Fruit fly (Drosophila melanogaster) whole organism, prepupa: Measurements from ENCODE around the gene Shc.

ENCODE experiments used
- CG10631 ChIP-seq: fragments of 200-800 bp; sonication (Bioruptor generic); optimal IDR thresholded peaks from 2 replicates; lab custom pipeline; 2016; ENCODE audit warnings: missing biosample characterization, missing genetic modification characterization
- CG10669 ChIP-seq: fragments of 200-800 bp; sonication (Bioruptor generic); optimal IDR thresholded peaks from 3 replicates; lab custom pipeline; 2018; ENCODE audit warnings: missing biosample characterization, mild to moderate bottlenecking, missing genetic modification characterization, moderate library complexity
- CG11762 ChIP-seq: fragments of 200-800 bp; sonication (Bioruptor generic); optimal IDR thresholded peaks from 3 replicates; lab custom pipeline; 2016; ENCODE audit warnings: missing biosample characterization, missing genetic modification characterization; ENCODE audit not compliant: insufficient read depth
- CG11902 ChIP-seq: fragments of 200-800 bp; sonication (Bioruptor generic); optimal IDR thresholded peaks from 3 replicates; lab custom pipeline; 2016; ENCODE audit warnings: missing biosample characterization, missing genetic modification characterization
- CG15336 ChIP-seq: fragments of 200-800 bp; sonication (Bioruptor generic); IDR thresholded peaks from 2 replicates; pipeline ENCODE4 v1.3.6; 2022; ENCODE audit warnings: missing biosample characterization, missing genetic modification characterization
- CG1621 ChIP-seq: fragments of 200-800 bp; sonication (Bioruptor generic); optimal IDR thresholded peaks from 3 replicates; lab custom pipeline; 2018; ENCODE audit warnings: missing biosample characterization, mild to moderate bottlenecking, missing genetic modification characterization
- CG16779 ChIP-seq: fragments of 200-800 bp; sonication (Bioruptor generic); optimal IDR thresholded peaks from 3 replicates; lab custom pipeline; 2017; ENCODE audit warnings: missing biosample characterization, mild to moderate bottlenecking, missing genetic modification characterization
- CG3032 ChIP-seq: fragments of 200-800 bp; optimal IDR thresholded peaks from 2 replicates; lab custom pipeline; 2019; ENCODE audit warnings: missing biosample characterization, mild to moderate bottlenecking, missing genetic modification characterization, moderate library complexity
- CG31627 ChIP-seq: fragments of 200-800 bp; sonication (Bioruptor generic); optimal IDR thresholded peaks from 3 replicates; lab custom pipeline; 2016; ENCODE audit warnings: missing biosample characterization, missing genetic modification characterization
- CG32006 ChIP-seq: fragments of 200-800 bp; sonication (Bioruptor generic); optimal IDR thresholded peaks from 3 replicates; lab custom pipeline; 2017; ENCODE audit warnings: missing biosample characterization, mild to moderate bottlenecking, missing genetic modification characterization
- CG34406 ChIP-seq: fragments of 200-800 bp; sonication (Bioruptor generic); optimal IDR thresholded peaks from 3 replicates; lab custom pipeline; 2016; ENCODE audit warnings: missing biosample characterization, missing genetic modification characterization
- CG3919 ChIP-seq: fragments of 200-800 bp; sonication (Bioruptor generic); optimal IDR thresholded peaks from 3 replicates; lab custom pipeline; 2016; ENCODE audit warnings: missing biosample characterization, missing genetic modification characterization
- CG6163 ChIP-seq: fragments of 200-800 bp; sonication (Bioruptor generic); IDR thresholded peaks from 3 replicates; pipeline ENCODE4 v1.3.6; 2022; ENCODE audit warnings: missing biosample characterization, missing genetic modification characterization
- CG6276 ChIP-seq: fragments of 200-800 bp; sonication (Bioruptor generic); optimal IDR thresholded peaks from 2 replicates; lab custom pipeline; 2017; ENCODE audit warnings: missing biosample characterization, mild to moderate bottlenecking, missing genetic modification characterization
- CG6792 ChIP-seq: fragments of 200-800 bp; sonication (Bioruptor generic); optimal IDR thresholded peaks from 3 replicates; lab custom pipeline; 2016; ENCODE audit warnings: missing biosample characterization, missing genetic modification characterization
- CG6808 ChIP-seq: fragments of 200-800 bp; sonication (Bioruptor generic); optimal IDR thresholded peaks from 3 replicates; lab custom pipeline; 2017; ENCODE audit warnings: missing biosample characterization, missing genetic modification characterization, mild to moderate bottlenecking, moderate library complexity, missing genetic modification reagents
- CG6854 ChIP-seq: fragments of 200-800 bp; sonication (Bioruptor generic); optimal IDR thresholded peaks from 2 replicates; lab custom pipeline; 2017; ENCODE audit warnings: missing biosample characterization, mild to moderate bottlenecking, missing genetic modification characterization
- CG7368 ChIP-seq: fragments of 200-800 bp; sonication (Bioruptor generic); optimal IDR thresholded peaks from 3 replicates; lab custom pipeline; 2016; ENCODE audit warnings: missing biosample characterization, missing genetic modification characterization
- CG8319 ChIP-seq: fragments of 200-800 bp; sonication (Bioruptor generic); optimal IDR thresholded peaks from 3 replicates; lab custom pipeline; 2016; ENCODE audit warnings: missing biosample characterization, missing genetic modification characterization
- CG8632 ChIP-seq: fragments of 200-800 bp; sonication (Bioruptor generic); optimal IDR thresholded peaks from 3 replicates; lab custom pipeline; 2016; ENCODE audit warnings: missing biosample characterization, missing genetic modification characterization
- Eip78C ChIP-seq: fragments of 200-800 bp; sonication (Bioruptor generic); peaks from one replicate; lab custom pipeline; 2016; ENCODE audit warnings: missing biosample characterization, missing genetic modification characterization
- Ets21C ChIP-seq: fragments of 200-800 bp; sonication (Bioruptor generic); optimal IDR thresholded peaks from 3 replicates; lab custom pipeline; 2016; ENCODE audit warnings: missing biosample characterization, missing genetic modification characterization
- Hr38 ChIP-seq: sonication (Bioruptor generic); optimal IDR thresholded peaks from 2 replicates; lab custom pipeline; 2016; ENCODE audit warnings: missing biosample characterization, missing genetic modification characterization
- Hr39 ChIP-seq: fragments of 200-800 bp; sonication (Bioruptor generic); optimal IDR thresholded peaks from 2 replicates; lab custom pipeline; 2016; ENCODE audit warnings: missing biosample characterization, missing genetic modification characterization
- Hr4 ChIP-seq: fragments of 200-800 bp; sonication (Bioruptor generic); optimal IDR thresholded peaks from 3 replicates; lab custom pipeline; 2016; ENCODE audit warnings: missing biosample characterization, missing genetic modification characterization
- Met ChIP-seq: fragments of 200-800 bp; sonication (Bioruptor generic); optimal IDR thresholded peaks from 3 replicates; lab custom pipeline; 2016; ENCODE audit warnings: missing biosample characterization, missing genetic modification characterization
- OdsH ChIP-seq: fragments of 200-800 bp; sonication (Bioruptor generic); optimal IDR thresholded peaks from 3 replicates; lab custom pipeline; 2016; ENCODE audit warnings: missing biosample characterization, missing genetic modification characterization
- Sox15 ChIP-seq: fragments of 200-800 bp; sonication (Bioruptor generic); optimal IDR thresholded peaks from 3 replicates; lab custom pipeline; 2016; ENCODE audit warnings: missing biosample characterization, missing genetic modification characterization
- acj6 ChIP-seq: fragments of 200-800 bp; sonication (Bioruptor generic); optimal IDR thresholded peaks from 3 replicates; lab custom pipeline; 2016; ENCODE audit warnings: missing biosample characterization, missing genetic modification characterization
- cyc ChIP-seq: fragments of 200-800 bp; sonication (Bioruptor generic); optimal IDR thresholded peaks from 3 replicates; lab custom pipeline; 2016; ENCODE audit warnings: missing biosample characterization, missing genetic modification characterization
- dac ChIP-seq: fragments of 200-800 bp; sonication (Bioruptor generic); optimal IDR thresholded peaks from 2 replicates; lab custom pipeline; 2017; ENCODE audit warnings: missing biosample characterization, mild to moderate bottlenecking, missing genetic modification characterization
- dsx ChIP-seq: fragments of 200-800 bp; optimal IDR thresholded peaks from 3 replicates; lab custom pipeline; 2019; ENCODE audit warnings: missing biosample characterization, mild to moderate bottlenecking, missing genetic modification characterization, moderate library complexity; ENCODE audit not compliant: poor library complexity, severe bottlenecking
- eg ChIP-seq: fragments of 200-800 bp; sonication (Bioruptor generic); IDR thresholded peaks from 3 replicates; pipeline ENCODE4 v1.3.6; 2022; ENCODE audit warnings: missing biosample characterization, missing genetic modification characterization
- esn ChIP-seq: fragments of 200-800 bp; sonication (Bioruptor generic); optimal IDR thresholded peaks from 2 replicates; lab custom pipeline; 2016; ENCODE audit warnings: missing biosample characterization, mild to moderate bottlenecking, missing genetic modification characterization, moderate library complexity
- fd59A ChIP-seq: fragments of 200-800 bp; sonication (Bioruptor generic); optimal IDR thresholded peaks from 2 replicates; lab custom pipeline; 2017; ENCODE audit warnings: missing biosample characterization, mild to moderate bottlenecking, missing genetic modification characterization, missing genetic modification reagents
- fd85E ChIP-seq: fragments of 200-800 bp; sonication (Bioruptor generic); optimal IDR thresholded peaks from 3 replicates; lab custom pipeline; 2016; ENCODE audit warnings: missing biosample characterization, missing genetic modification characterization
- fkh ChIP-seq: fragments of 200-800 bp; sonication (Bioruptor generic); optimal IDR thresholded peaks from 3 replicates; lab custom pipeline; 2017; ENCODE audit warnings: missing biosample characterization, mild to moderate bottlenecking, missing genetic modification characterization, moderate library complexity
- pdm3 ChIP-seq: fragments of 200-800 bp; sonication (Bioruptor generic); optimal IDR thresholded peaks from 3 replicates; lab custom pipeline; 2016; ENCODE audit warnings: missing biosample characterization, missing genetic modification characterization
- salr ChIP-seq, 2 experiments: fragments of 200-800 bp; sonication (Bioruptor generic); optimal IDR thresholded peaks; 3 replicates each; lab custom pipeline; 2016 to 2018; ENCODE audit warnings: missing biosample characterization in 2 of 2, missing genetic modification characterization in 2 of 2, mild to moderate bottlenecking in 1 of 2
- spab ChIP-seq: fragments of 200-800 bp; sonication (Bioruptor generic); optimal IDR thresholded peaks from 2 replicates; lab custom pipeline; 2017; ENCODE audit warnings: missing biosample characterization, mild to moderate bottlenecking, missing genetic modification characterization, missing genetic modification reagents
- svp ChIP-seq: fragments of 200-800 bp; sonication (Bioruptor generic); peaks from one replicate; lab custom pipeline; 2016; ENCODE audit warnings: missing biosample characterization, missing genetic modification characterization
- topi ChIP-seq: fragments of 200-800 bp; sonication (Bioruptor generic); optimal IDR thresholded peaks from 3 replicates; lab custom pipeline; 2016; ENCODE audit warnings: missing biosample characterization, missing genetic modification characterization
- vri ChIP-seq: fragments of 200-800 bp; sonication (Bioruptor generic); optimal IDR thresholded peaks from 3 replicates; lab custom pipeline; 2016; ENCODE audit warnings: missing biosample characterization, mild to moderate bottlenecking, missing genetic modification characterization

Shc gene

DNA sequence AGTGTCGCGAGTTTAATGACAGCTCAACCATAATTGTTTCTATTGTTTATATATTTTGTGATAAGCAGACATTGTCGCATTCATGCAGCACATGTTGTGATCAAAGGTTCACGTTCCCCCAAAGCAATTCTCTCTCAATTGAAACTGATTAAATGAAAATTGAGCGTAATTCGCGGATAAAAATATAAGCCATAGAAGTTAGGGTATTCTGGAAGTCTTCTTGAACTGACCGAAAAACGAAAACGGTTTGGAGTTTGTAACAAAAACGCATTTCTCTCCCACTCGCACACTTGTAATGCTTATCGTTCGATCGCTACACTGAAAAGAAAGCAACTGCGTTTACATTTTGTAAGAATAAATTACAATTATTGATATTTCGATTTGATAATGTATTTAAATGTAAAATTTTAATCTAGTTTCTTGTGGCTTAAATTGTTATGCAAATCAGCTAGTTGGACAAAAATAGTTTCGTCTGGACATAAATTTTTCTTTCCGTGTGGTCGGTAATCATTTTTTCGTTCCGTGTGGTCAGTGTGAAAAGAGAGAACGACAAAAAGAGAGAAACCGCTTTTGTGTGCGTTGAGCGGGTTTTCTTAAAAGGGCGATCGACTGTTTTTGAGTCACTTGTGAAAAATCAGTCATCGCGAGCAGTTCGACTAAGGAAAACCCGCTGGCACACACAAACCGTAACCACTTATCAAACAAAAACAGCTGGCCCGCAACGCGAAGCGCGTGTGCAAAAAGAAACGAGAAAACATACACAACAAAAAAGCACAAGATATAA lies 4.0 kb upstream of the Shc start, which contains the start of gene aay (continued):
- peak; percentile 92 for TF ChIP-seq fkh (GFP tag; lab: Kevin White, UChicago)
- TF ChIP-seq salr (GFP tag; optimal IDR thresholded peaks at IDR 0.05; lab: Kevin White, UChicago) = peak; percentile 95 to 96
- TF ChIP-seq CG32006 (GFP tag; lab: Kevin White, UChicago) = peak; percentile 99
- peak; percentile 99 for TF ChIP-seq Hr4 (GFP tag; lab: Kevin White, UChicago)
- TF ChIP-seq CG6808 (GFP tag; lab: Kevin White, UChicago) = peak; percentile 95
- TF ChIP-seq fd85E (GFP tag; lab: Kevin White, UChicago) = peak; percentile 97
- peak; percentile 98 for TF ChIP-seq CG16779
- peak; percentile 100 for TF ChIP-seq svp (GFP tag; lab: Kevin White, UChicago)
- peak; percentile 98 for TF ChIP-seq CG10669 (GFP tag; lab: Kevin White, UChicago)
- peak; percentile 99 for TF ChIP-seq CG6792 (GFP tag; lab: Kevin White, UChicago)
- TF ChIP-seq CG6854 (GFP tag; lab: Kevin White, UChicago) = peak; percentile 99
- TF ChIP-seq CG11762 = peak; percentile 98
- peak; percentile 97 for TF ChIP-seq CG3032 (tag; lab: Kevin White, UChicago)
- peak; percentile 98 for TF ChIP-seq CG6276 (GFP tag; lab: Kevin White, UChicago)

DNA sequence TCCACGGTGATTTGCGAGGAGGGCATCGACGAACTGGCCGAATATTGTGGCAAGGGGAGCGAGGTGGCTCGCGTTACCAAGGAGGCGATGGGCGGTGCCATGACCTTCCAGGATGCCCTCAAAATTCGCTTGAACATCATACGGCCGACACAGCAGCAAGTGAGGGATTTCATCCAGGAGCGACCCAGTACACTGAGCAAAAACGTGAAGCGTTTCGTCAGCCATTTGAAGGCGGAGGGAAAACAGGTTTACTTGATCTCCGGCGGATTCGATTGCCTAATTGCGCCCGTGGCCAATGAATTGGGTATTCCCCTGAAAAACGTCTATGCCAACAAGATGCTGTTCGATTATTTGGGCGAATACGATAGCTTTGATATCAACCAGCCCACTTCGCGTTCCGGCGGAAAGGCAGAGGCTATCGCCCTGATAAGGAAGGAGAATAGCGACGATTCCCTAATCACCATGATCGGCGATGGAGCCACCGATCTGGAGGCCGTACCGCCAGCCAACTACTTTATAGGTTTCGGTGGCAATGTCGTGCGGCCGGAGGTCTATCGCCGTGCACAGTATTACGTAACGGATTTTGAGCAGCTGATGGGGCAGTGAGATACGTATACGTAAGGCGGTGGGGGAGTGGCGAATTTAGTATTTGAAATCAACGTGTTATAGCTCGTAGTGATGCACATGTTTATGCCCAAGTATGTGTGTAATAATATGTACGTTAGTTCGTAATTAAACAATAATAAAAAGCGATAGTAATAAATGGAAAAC lies 2.9 kb upstream of the Shc start:
- TF ChIP-seq CG8632 (GFP tag; lab: Kevin White, UChicago) = no peak
- TF ChIP-seq CG6276 (GFP tag; lab: Kevin White, UChicago) = no peak
- peak; percentile 69 for TF ChIP-seq vri (GFP tag; lab: Kevin White, UChicago)
- no peak for TF ChIP-seq cyc
- TF ChIP-seq Met = no peak
- TF ChIP-seq svp (GFP tag; lab: Kevin White, UChicago) = peak; percentile 73

DNA sequence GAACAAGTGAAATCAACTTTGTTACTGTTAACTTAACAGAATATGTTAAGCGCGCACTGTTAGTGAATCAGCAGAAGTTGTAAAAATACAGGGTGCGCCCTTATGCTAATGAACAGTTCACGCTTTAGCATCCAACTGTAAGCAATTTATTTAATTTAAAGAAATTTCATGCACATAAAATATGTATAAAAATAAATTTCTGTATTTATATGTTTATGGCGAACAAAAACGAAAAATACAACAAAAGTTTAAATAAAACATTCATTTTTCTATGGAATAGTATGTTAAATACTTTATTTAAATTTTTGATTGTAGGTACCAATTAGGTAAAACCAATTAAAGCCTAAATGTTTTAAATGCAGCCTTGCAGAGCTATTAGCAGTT lies 2.3 kb upstream of the Shc start:
- no peak for TF ChIP-seq Hr38 (GFP tag; lab: Kevin White, UChicago)
- TF ChIP-seq CG8319 = no peak
- no peak for TF ChIP-seq CG11762
- no peak for TF ChIP-seq eg (GFP tag; lab: Robert Waterston, UW)
- TF ChIP-seq dsx (GFP tag; lab: Kevin White, UChicago) = peak; percentile 6
- TF ChIP-seq CG34406 (GFP tag; lab: Kevin White, UChicago) = peak; percentile 27
- TF ChIP-seq acj6 = peak; percentile 11
- TF ChIP-seq dac (GFP tag; lab: Kevin White, UChicago) = no peak
- peak; percentile 75 for TF ChIP-seq svp (GFP tag; lab: Kevin White, UChicago)
- peak; percentile 10 for TF ChIP-seq pdm3 (GFP tag; lab: Kevin White, UChicago)
- peak; percentile 64 for TF ChIP-seq Hr4 (GFP tag; lab: Kevin White, UChicago)
- TF ChIP-seq CG31627 = no peak
- no peak for TF ChIP-seq Sox15 (GFP tag; lab: Kevin White, UChicago)
- peak; percentile 2 for TF ChIP-seq CG3032 (tag; lab: Kevin White, UChicago)
- peak; percentile 84 for TF ChIP-seq Eip78C (GFP tag; lab: Kevin White, UChicago)
- peak; percentile 28 for TF ChIP-seq CG32006 (GFP tag; lab: Kevin White, UChicago)
- TF ChIP-seq CG6808 (GFP tag; lab: Kevin White, UChicago) = no peak
- no peak for TF ChIP-seq topi (GFP tag; lab: Kevin White, UChicago)
- TF ChIP-seq CG10631 (GFP tag; lab: Kevin White, UChicago) = no peak
- no peak for TF ChIP-seq CG7368
- no peak for TF ChIP-seq fkh (GFP tag; lab: Kevin White, UChicago)
- TF ChIP-seq OdsH (GFP tag; lab: Kevin White, UChicago) = peak; percentile 35
- no peak for TF ChIP-seq CG6854 (GFP tag; lab: Kevin White, UChicago)
- peak; percentile 28 for TF ChIP-seq CG3919 (GFP tag; lab: Kevin White, UChicago)
- no peak for TF ChIP-seq Hr39
- TF ChIP-seq CG8632 (GFP tag; lab: Kevin White, UChicago) = peak; percentile 4
- TF ChIP-seq cyc = no peak
- TF ChIP-seq Ets21C = no peak
- TF ChIP-seq esn (GFP tag; lab: Kevin White, UChicago) = peak; percentile 47
- TF ChIP-seq CG11902 (GFP tag; lab: Kevin White, UChicago) = no peak
- no peak for TF ChIP-seq CG1621 (tag; lab: Kevin White, UChicago)
- peak; percentile 58; the same call in 1 of the 2 replicates for TF ChIP-seq CG15336 (GFP tag; lab: Robert Waterston, UW)
- TF ChIP-seq fd85E (GFP tag; lab: Kevin White, UChicago) = no peak
- TF ChIP-seq fd59A (GFP tag; lab: Kevin White, UChicago) = no peak
- TF ChIP-seq CG6163 (GFP tag; lab: Robert Waterston, UW) = peak; percentile 11; the same call in 1 of the 3 replicates
- TF ChIP-seq spab (GFP tag; lab: Kevin White, UChicago) = no peak
